Fruit fly (Drosophila melanogaster) whole organism, embryonic: Measurements from ENCODE around the gene CG42685.

ENCODE experiments used
- Atf6 ChIP-seq: fragments of 200-800 bp; sonication (Bioruptor generic); IDR thresholded peaks from 2 replicates; pipeline ENCODE4 v1.3.6; 2022; ENCODE audit warnings: missing biosample characterization, missing genetic modification characterization
- CG10543 ChIP-seq: fragments of 200-800 bp; sonication (Bioruptor generic); optimal IDR thresholded peaks from 3 replicates; lab custom pipeline; 2017; ENCODE audit warnings: missing biosample characterization, mild to moderate bottlenecking, missing genetic modification characterization, moderate library complexity
- CG12769 ChIP-seq: fragments of 200-800 bp; sonication (Bioruptor generic); optimal IDR thresholded peaks from 2 replicates; lab custom pipeline; 2019; ENCODE audit warnings: missing biosample characterization, mild to moderate bottlenecking, missing genetic modification characterization, moderate library complexity
- CG13296 ChIP-seq: fragments of 200-800 bp; sonication (Bioruptor generic); optimal IDR thresholded peaks from 3 replicates; lab custom pipeline; 2018; ENCODE audit warnings: missing biosample characterization, mild to moderate bottlenecking, missing genetic modification characterization
- CG13894 ChIP-seq: fragments of 200-800 bp; sonication (Bioruptor generic); optimal IDR thresholded peaks from 3 replicates; lab custom pipeline; 2018; ENCODE audit warnings: missing biosample characterization, mild to moderate bottlenecking, missing genetic modification characterization, moderate library complexity
- CG14441 ChIP-seq: fragments of 200-800 bp; sonication (Bioruptor generic); IDR thresholded peaks from 2 replicates; pipeline ENCODE4 v1.3.6; 2022; ENCODE audit warnings: missing biosample characterization, missing genetic modification characterization
- CG18011 ChIP-seq: fragments of 200-800 bp; sonication (Bioruptor generic); optimal IDR thresholded peaks from 2 replicates; lab custom pipeline; 2017; ENCODE audit warnings: missing biosample characterization, missing genetic modification characterization, mild to moderate bottlenecking, moderate library complexity, missing genotype
- CG8359 ChIP-seq: fragments of 200-800 bp; sonication (Bioruptor generic); optimal IDR thresholded peaks from 2 replicates; lab custom pipeline; 2017; ENCODE audit warnings: missing biosample characterization, mild to moderate bottlenecking, missing genetic modification characterization, borderline replicate concordance
- D19A ChIP-seq: fragments of 200-800 bp; optimal IDR thresholded peaks from 3 replicates; lab custom pipeline; 2019; ENCODE audit warnings: missing biosample characterization, mild to moderate bottlenecking, missing genetic modification characterization, moderate library complexity
- Dek ChIP-seq: fragments of 200-800 bp; sonication (Bioruptor generic); optimal IDR thresholded peaks from 3 replicates; lab custom pipeline; 2019; ENCODE audit warnings: missing biosample characterization, mild to moderate bottlenecking, missing genetic modification characterization, moderate library complexity
- Eip74EF ChIP-seq, 2 experiments: fragments of 200-800 bp in 1 of 2; fragments of >200 bp in 1 of 2; sonication (Bioruptor generic) in 1 of 2; optimal IDR thresholded peaks; 2 replicates each; lab custom pipeline; 2017 to 2019; ENCODE audit warnings: missing biosample characterization in 2 of 2, missing genetic modification characterization in 2 of 2, mild to moderate bottlenecking in 1 of 2, moderate library complexity in 1 of 2
- Med ChIP-seq: fragments of 200-800 bp; sonication (Bioruptor generic); peaks from one replicate; lab custom pipeline; 2016; ENCODE audit warnings: missing biosample characterization, missing genetic modification characterization, mild to moderate bottlenecking, inconsistent platforms, moderate library complexity
- Mes4 ChIP-seq: fragments of 200-800 bp; sonication (Bioruptor generic); optimal IDR thresholded peaks from 2 replicates; lab custom pipeline; 2016; ENCODE audit warnings: missing biosample characterization, missing genetic modification characterization
- NC2β ChIP-seq: fragments of 200-800 bp; sonication (Bioruptor generic); optimal IDR thresholded peaks from 2 replicates; lab custom pipeline; 2016; ENCODE audit warnings: missing biosample characterization, missing genetic modification characterization
- caup ChIP-seq: fragments of 200-800 bp; sonication (Bioruptor generic); optimal IDR thresholded peaks from 3 replicates; lab custom pipeline; 2017; ENCODE audit warnings: missing biosample characterization, mild to moderate bottlenecking, missing genetic modification characterization, moderate library complexity; ENCODE audit not compliant: severe bottlenecking
- chinmo ChIP-seq: fragments of 200-800 bp; sonication (Bioruptor generic); IDR thresholded peaks from 4 replicates; pipeline ENCODE4 v1.3.6; 2022; ENCODE audit warnings: missing biosample characterization, missing genetic modification characterization; ENCODE audit not compliant: partially characterized antibody
- corto ChIP-seq: fragments of 200-800 bp; sonication (Bioruptor generic); optimal IDR thresholded peaks from 2 replicates; lab custom pipeline; 2016; ENCODE audit warnings: missing biosample characterization, mild to moderate bottlenecking, missing genetic modification characterization, moderate library complexity
- dm ChIP-seq: fragments of 200-800 bp; sonication (Bioruptor generic); optimal IDR thresholded peaks from 3 replicates; lab custom pipeline; 2016; ENCODE audit warnings: missing biosample characterization, missing genetic modification characterization
- ftz-f1 ChIP-seq: fragments of 200-800 bp; sonication (Bioruptor generic); optimal IDR thresholded peaks from 2 replicates; lab custom pipeline; 2016; ENCODE audit warnings: missing biosample characterization, missing genetic modification characterization
- lab ChIP-seq: fragments of 200-800 bp; sonication (Bioruptor generic); optimal IDR thresholded peaks from 3 replicates; lab custom pipeline; 2017; ENCODE audit warnings: missing biosample characterization, missing genetic modification characterization, mild to moderate bottlenecking, moderate library complexity, missing genetic modification reagents
- nerfin-1 ChIP-seq: fragments of 200-800 bp; sonication (Bioruptor generic); optimal IDR thresholded peaks from 3 replicates; lab custom pipeline; 2019; ENCODE audit warnings: missing biosample characterization, mild to moderate bottlenecking, missing genetic modification characterization, moderate library complexity
- salm ChIP-seq: fragments of 200-800 bp; sonication (Bioruptor generic); optimal IDR thresholded peaks from 2 replicates; lab custom pipeline; 2018; ENCODE audit warnings: missing biosample characterization, mild to moderate bottlenecking, missing genetic modification characterization
- sd ChIP-seq: fragments of 200-800 bp; sonication (Bioruptor generic); optimal IDR thresholded peaks from 3 replicates; lab custom pipeline; 2018; ENCODE audit warnings: missing biosample characterization, mild to moderate bottlenecking, missing genetic modification characterization, moderate library complexity
- sens ChIP-seq: fragments of 200-800 bp; sonication (Bioruptor generic); peaks from one replicate; lab custom pipeline; 2016; ENCODE audit warnings: missing biosample characterization, missing genetic modification characterization
- vvl ChIP-seq: fragments of 200-800 bp; sonication (Bioruptor generic); IDR thresholded peaks from 2 replicates; pipeline ENCODE4 v1.3.6; 2022; ENCODE audit warnings: missing biosample characterization, missing genetic modification characterization
- zf30C ChIP-seq: fragments of 200-800 bp; sonication (Bioruptor generic); optimal IDR thresholded peaks from 3 replicates; lab custom pipeline; 2018; ENCODE audit warnings: missing biosample characterization, mild to moderate bottlenecking, missing genetic modification characterization

Gene CG42685

dm6 chr2L:14682325-14682884, 47.6 kb downstream of the CG42685 start:
- TF ChIP-seq Med (GFP tag; lab: Kevin White, UChicago) (peak; percentile 41), corto (GFP tag; lab: Kevin White, UChicago) (no peak), CG8359 (GFP tag; lab: Kevin White, UChicago) (no peak), D19A (tag; lab: Kevin White, UChicago) (peak; percentile 46), Atf6 (GFP tag; lab: Robert Waterston, UW) (0 out of 2 replicates have a peak, but pooled peaks have one; percentile 1)

dm6 chr2L:14680371-14680899, 49.5 kb downstream of the CG42685 start:
- TF ChIP-seq lab (GFP tag; lab: Kevin White, UChicago) (peak; percentile 10), caup (peak; percentile 2), salm (tag; lab: Kevin White, UChicago) (peak; percentile 6), CG13296 (GFP tag; lab: Kevin White, UChicago) (peak; percentile 29), vvl (GFP tag; lab: Robert Waterston, UW) (peak; percentile 64), sd (tag; lab: Kevin White, UChicago) (peak; percentile 64), CG18011 (GFP tag; lab: Kevin White, UChicago) (no peak), chinmo (GFP tag; lab: Robert Waterston, UW) (peak; percentile 71; the same call in 2 of the 4 replicates), CG10543 (GFP tag; lab: Kevin White, UChicago) (no peak), zf30C (GFP tag; lab: Kevin White, UChicago) (no peak), nerfin-1 (tag; lab: Kevin White, UChicago) (no peak), dm (GFP tag; lab: Kevin White, UChicago) (no peak), sens (GFP tag; lab: Kevin White, UChicago) (peak; percentile 24), Atf6 (GFP tag; lab: Robert Waterston, UW) (no peak)

- TF ChIP-seq CG12769 (tag; lab: Kevin White, UChicago) (peak; percentile 84), sd (tag; lab: Kevin White, UChicago) (peak; percentile 61), Eip74EF (GFP tag; optimal IDR thresholded peaks at IDR 0.05; lab: Kevin White, UChicago) (peak in 1 of 2 experiments; percentile 40), ftz-f1 (GFP tag; lab: Kevin White, UChicago) (peak; percentile 15), chinmo (GFP tag; lab: Robert Waterston, UW) (peak; percentile 84; the same call in 2 of the 4 replicates), CG14441 (GFP tag; lab: Robert Waterston, UW) (0 out of 2 replicates have a peak, but pooled peaks have one; percentile 12), NC2β (GFP tag; lab: Kevin White, UChicago) (no peak), CG13894 (tag; lab: Kevin White, UChicago) (peak; percentile 5), Mes4 (no peak)
Measured at dm6 chr2L:14679609-14680008, 50.4 kb downstream of the CG42685 start.

- TF ChIP-seq sens (GFP tag; lab: Kevin White, UChicago) (peak; percentile 53), Dek (no peak)
Measured at dm6 chr2L:14676695-14677094, 53.3 kb downstream of the CG42685 start.
